Worm (Caenorhabditis elegans): ENCODE measurements around the gene hxk-3.
A peak's percentile ranks its signal among the peaks of the same experiment; 100 is the strongest.

The hxk-3 gene

DNA sequence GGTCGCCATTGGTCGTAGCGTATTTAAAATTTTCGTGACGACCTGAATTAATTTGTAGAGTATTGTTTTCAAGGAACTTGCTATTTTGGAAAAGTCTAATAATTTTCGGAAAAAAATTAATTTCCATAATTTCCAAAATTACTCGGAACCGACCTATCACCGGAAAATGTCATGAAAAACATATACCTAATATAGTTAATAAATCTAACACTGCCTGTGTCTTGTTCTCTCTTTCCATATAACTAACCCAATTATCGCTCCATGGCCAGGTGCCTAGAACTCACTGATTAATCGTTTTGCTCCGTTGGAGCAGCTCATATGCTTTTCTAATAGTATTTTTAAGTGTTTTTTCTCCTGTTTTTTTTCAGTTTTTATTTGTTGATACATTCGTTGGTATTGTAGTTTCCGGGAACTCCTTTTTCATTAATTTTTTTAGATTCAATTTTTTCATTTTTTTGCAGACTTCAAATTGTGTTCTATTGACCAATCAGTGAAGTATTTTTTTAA is 12.4 kb upstream of the hxk-3 start, which contains the start of gene Y77E11A.16:
TSS of gene Y77E11A.16 (plus strand) at position 457 of the 507 bp plus-strand sequence.
- no peak for TF ChIP-seq jun-1 (tag; optimal IDR thresholded peaks at IDR 0.05)
- no peak for TF ChIP-seq dmd-8 (GFP tag; IDR thresholded peaks at IDR 0.05)
- no peak for TF ChIP-seq lsy-2 (tag; optimal IDR thresholded peaks at IDR 0.05)
- no peak for TF ChIP-seq gei-8 (GFP tag; optimal IDR thresholded peaks at IDR 0.05)
- TF ChIP-seq attf-4 (tag; optimal IDR thresholded peaks at IDR 0.05) = no peak
- TF ChIP-seq F49E8.2 (tag; optimal IDR thresholded peaks at IDR 0.05; ENCODE audit: borderline replicate concordance) = no peak

DNA sequence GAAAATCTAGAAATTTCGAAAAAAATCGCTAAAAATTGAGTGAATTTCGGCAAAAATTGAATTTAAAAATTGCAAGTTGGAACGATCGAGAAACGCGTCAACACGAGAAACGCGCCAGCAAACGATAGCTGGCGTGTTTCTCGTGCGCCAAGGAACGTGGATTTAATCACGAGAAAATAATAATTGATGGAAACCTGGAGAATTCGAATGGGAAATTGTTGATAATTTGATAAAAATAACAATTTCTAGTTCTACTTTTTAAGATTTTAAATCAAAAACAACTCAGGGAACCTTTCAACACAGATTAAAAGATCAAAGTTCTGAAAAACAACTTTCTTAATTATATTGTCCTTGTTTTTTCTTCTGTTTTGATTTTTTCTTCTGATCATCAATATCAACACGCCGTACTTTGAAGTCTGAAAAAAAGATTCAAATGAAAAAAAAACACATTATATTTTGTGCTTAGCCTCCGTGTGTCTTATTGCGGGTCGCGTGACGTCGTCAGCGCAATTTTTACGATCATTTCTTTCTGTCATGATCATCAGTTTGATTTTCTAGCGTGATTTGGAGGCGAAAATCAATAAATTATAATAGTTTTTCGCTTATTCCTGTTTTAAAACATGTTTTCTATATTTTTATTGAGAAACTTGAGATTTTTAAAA is 1.3 kb upstream of the hxk-3 start, which contains the start of gene npp-20:
TSS of gene npp-20 (minus strand) at position 6 of the 662 bp plus-strand sequence.
- peak; percentile 59 for TF ChIP-seq duxl-1 (tag; optimal IDR thresholded peaks at IDR 0.05; ENCODE audit: poor library complexity)
- TF ChIP-seq php-3 (GFP tag; IDR thresholded peaks at IDR 0.05) = peak; percentile 52; the same call in 1 of the 2 replicates
- peak; percentile 40 for TF ChIP-seq rbr-2 (tag; optimal IDR thresholded peaks at IDR 0.05)
- TF ChIP-seq unc-62 (GFP tag; optimal IDR thresholded peaks at IDR 0.05 in 1 of 2) = peak in 1 of 2 experiments; percentile 75
- no peak for TF ChIP-seq unc-62 (tag; optimal IDR thresholded peaks at IDR 0.05)
- TF ChIP-seq skn-1 (tag; optimal IDR thresholded peaks at IDR 0.05) = no peak
- peak in 1 of 2 experiments; percentile 68 for TF ChIP-seq lsy-2 (tag; optimal IDR thresholded peaks at IDR 0.05)
- peak; percentile 62 for TF ChIP-seq hlh-30 (tag; optimal IDR thresholded peaks at IDR 0.05; ENCODE audit: insufficient read depth)
- TF ChIP-seq T20F7.1 (GFP tag; optimal IDR thresholded peaks at IDR 0.05) = peak; percentile 57
- TF ChIP-seq dmd-6 (GFP tag; IDR thresholded peaks at IDR 0.05) = peak; percentile 22; the same call in 1 of the 2 replicates
- TF ChIP-seq lin-29 (GFP tag; IDR thresholded peaks at IDR 0.05) = no peak
- 0 out of 2 replicates have a peak, but pooled peaks have one; percentile 20 for TF ChIP-seq T26A8.4 (GFP tag; IDR thresholded peaks at IDR 0.05)
- TF ChIP-seq zag-1 (tag; optimal IDR thresholded peaks at IDR 0.05) = no peak
- no peak for TF ChIP-seq jun-1 (tag; optimal IDR thresholded peaks at IDR 0.05)
- TF ChIP-seq mep-1 (tag; optimal IDR thresholded peaks at IDR 0.05) = peak; percentile 29
- no peak for TF ChIP-seq R02D3.7 (tag; optimal IDR thresholded peaks at IDR 0.05)
- TF ChIP-seq nhr-102 (tag; optimal IDR thresholded peaks at IDR 0.05) = peak; percentile 41
- peak; percentile 15 for TF ChIP-seq lin-13 (GFP tag; optimal IDR thresholded peaks at IDR 0.05)
- TF ChIP-seq lin-38 (GFP tag; IDR thresholded peaks at IDR 0.05) = peak; percentile 62
- TF ChIP-seq sdz-12 (GFP tag; optimal IDR thresholded peaks at IDR 0.05) = no peak
- TF ChIP-seq zfp-3 (GFP tag; conservative IDR thresholded peaks at IDR 0.05) = 0 out of 2 replicates have a peak, but pooled peaks have one; percentile 35
- TF ChIP-seq dpl-1 (GFP tag; optimal IDR thresholded peaks at IDR 0.05) = peak; percentile 70
- no peak for TF ChIP-seq dmd-9 (GFP tag; IDR thresholded peaks at IDR 0.05)
- TF ChIP-seq mes-2 (tag; optimal IDR thresholded peaks at IDR 0.05; ENCODE audit: poor library complexity, severe bottlenecking) = peak; percentile 64
- peak; percentile 53 for TF ChIP-seq dve-1 (tag; optimal IDR thresholded peaks at IDR 0.05; ENCODE audit: insufficient read depth)
- TF ChIP-seq hlh-11 (tag; optimal IDR thresholded peaks at IDR 0.05) = peak; percentile 43
- TF ChIP-seq nhr-111 (GFP tag; optimal IDR thresholded peaks at IDR 0.05) = no peak
- peak; percentile 56 for TF ChIP-seq hmg-1.1 (GFP tag; IDR thresholded peaks at IDR 0.05)
- no peak for TF ChIP-seq attf-4 (tag; optimal IDR thresholded peaks at IDR 0.05)
- no peak for TF ChIP-seq Y75B8A.6 (GFP tag; IDR thresholded peaks at IDR 0.05)
- TF ChIP-seq daf-16 (GFP tag; optimal IDR thresholded peaks at IDR 0.05) = no peak
- peak; percentile 21 for TF ChIP-seq daf-16 (tag; optimal IDR thresholded peaks at IDR 0.05)
- peak; percentile 1 for TF ChIP-seq nhr-11 (tag; optimal IDR thresholded peaks at IDR 0.05)
- peak; percentile 99 for TF ChIP-seq aha-1 (tag)
- peak; percentile 62 for TF ChIP-seq nhr-28 (tag; optimal IDR thresholded peaks at IDR 0.05)
- no peak for TF ChIP-seq zip-11 (GFP tag; IDR thresholded peaks at IDR 0.05)

All from whole organism, L4 larva.